Fruit fly (Drosophila melanogaster): ENCODE measurements around the gene Atg1.

DNA sequence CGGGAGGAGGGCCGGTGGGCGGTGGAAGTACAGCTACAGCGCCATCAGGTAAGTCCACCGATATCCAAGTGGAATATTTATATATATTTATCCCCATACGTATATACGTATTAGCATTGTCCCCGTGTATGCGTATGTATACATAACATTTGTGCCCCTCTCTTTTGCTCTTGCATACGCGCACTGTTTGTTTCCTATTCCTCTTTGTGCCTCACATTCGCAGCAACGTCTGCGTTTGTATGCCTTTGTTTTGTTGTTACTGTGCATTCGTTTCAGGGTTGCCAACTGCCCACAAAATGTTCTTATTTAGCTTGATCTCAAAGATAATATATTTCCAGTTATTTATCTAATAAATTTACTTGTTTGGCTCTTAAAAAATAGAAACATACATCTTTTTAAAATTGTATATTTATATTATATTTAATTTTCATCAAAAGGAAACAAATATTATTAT is 1.4 kb upstream of the Atg1 start:
- TF ChIP-seq CG5204 (GFP tag; optimal IDR thresholded peaks at IDR 0.05): no peak
- TF ChIP-seq CG33017 (tag; optimal IDR thresholded peaks at IDR 0.05): peak; percentile 75
- no peak for TF ChIP-seq ovo (GFP tag; optimal IDR thresholded peaks at IDR 0.05)
- peak; percentile 98 for TF ChIP-seq CG14711 (tag; optimal IDR thresholded peaks at IDR 0.05)
- no peak for TF ChIP-seq cnc (optimal IDR thresholded peaks at IDR 0.05)
- TF ChIP-seq CG7101 (tag; optimal IDR thresholded peaks at IDR 0.05): peak; percentile 68
